Worm (Caenorhabditis elegans): ENCODE data around the gene F54H12.5.

- no peak for TF ChIP-seq sptf-1 (tag; optimal IDR thresholded peaks at IDR 0.05)
- TF ChIP-seq jun-1 (tag; optimal IDR thresholded peaks at IDR 0.05) = no peak
- TF ChIP-seq zag-1 (tag; optimal IDR thresholded peaks at IDR 0.05) = no peak
- peak in 2 of 3 experiments; percentile 7 to 18 for TF ChIP-seq ceh-82 (tag; optimal IDR thresholded peaks at IDR 0.05)
- TF ChIP-seq lsy-2 (tag; optimal IDR thresholded peaks at IDR 0.05) = peak; percentile 38 to 66
- TF ChIP-seq egl-27 (tag; optimal IDR thresholded peaks at IDR 0.05) = no peak
- no peak for TF ChIP-seq nhr-28 (tag; optimal IDR thresholded peaks at IDR 0.05)
- no peak for TF ChIP-seq ztf-4 (tag; optimal IDR thresholded peaks at IDR 0.05)
- TF ChIP-seq pqm-1 (tag; optimal IDR thresholded peaks at IDR 0.05) = no peak
Observed at ce11 chrIII:8009769-8010168, 37.8 kb upstream of the F54H12.5 start, which contains the start of gene cit-1.1.
